Worm (Caenorhabditis elegans) whole organism, early embryonic: ENCODE measurements around the gene rip-1.

Experiments
- ama-1 ChIP-seq: fragments of 150-350 bp; optimal IDR thresholded peaks from 2 replicates; lab custom pipeline; 2014
- ceh-13 ChIP-seq: fragments of 200-800 bp; sonication (Bioruptor generic); optimal IDR thresholded peaks from 2 replicates; lab custom pipeline; 2018; ENCODE audit warnings: mild to moderate bottlenecking, missing genetic modification characterization, missing compliant biosample characterization
- ceh-36 ChIP-seq: sonication (generic microtip); optimal IDR thresholded peaks from 2 replicates; lab custom pipeline; 2016; ENCODE audit warnings: missing genetic modification characterization, inconsistent platforms, missing compliant biosample characterization
- ets-7 ChIP-seq: sonication (generic microtip); optimal IDR thresholded peaks from 2 replicates; lab custom pipeline; 2016; ENCODE audit warnings: missing genotype, missing genetic modification characterization, missing compliant biosample characterization
- hmbx-1 ChIP-seq: sonication (generic microtip); optimal IDR thresholded peaks from 2 replicates; lab custom pipeline; 2016; ENCODE audit warnings: mild to moderate bottlenecking, missing genetic modification characterization, missing compliant biosample characterization
- hmg-4 ChIP-seq: fragments of 200-800 bp; sonication (Bioruptor generic); optimal IDR thresholded peaks from 2 replicates; lab custom pipeline; 2018; ENCODE audit warnings: mild to moderate bottlenecking, missing genetic modification characterization, missing compliant biosample characterization
- hnd-1 ChIP-seq: sonication (generic microtip); optimal IDR thresholded peaks from 2 replicates; lab custom pipeline; 2016; ENCODE audit warnings: missing genetic modification characterization, missing compliant biosample characterization
- pes-1 ChIP-seq: fragments of 200-800 bp; sonication (Bioruptor generic); IDR thresholded peaks from 2 replicates; pipeline ENCODE4 v1.3.6; 2022; ENCODE audit warnings: missing genetic modification reagents, missing genetic modification characterization, missing compliant biosample characterization
- scrt-1 ChIP-seq: fragments of 200-800 bp; sonication (Bioruptor generic); IDR thresholded peaks from 2 replicates; pipeline ENCODE4 v1.3.6; 2022; ENCODE audit warnings: missing genetic modification characterization, missing compliant biosample characterization
- sea-1 ChIP-seq: fragments of 200-800 bp; sonication (Bioruptor generic); conservative IDR thresholded peaks from 2 replicates; pipeline ENCODE4 v1.3.6; 2022; ENCODE audit warnings: missing genetic modification characterization, missing compliant biosample characterization
- tbx-37 ChIP-seq: fragments of 200-800 bp; sonication (Bioruptor generic); conservative IDR thresholded peaks from 2 replicates; pipeline ENCODE4 v1.3.6; 2022; ENCODE audit warnings: missing genetic modification reagents, missing genetic modification characterization, missing compliant biosample characterization
- tra-4 ChIP-seq: sonication (generic microtip); optimal IDR thresholded peaks from 2 replicates; lab custom pipeline; 2017; ENCODE audit warnings: missing genetic modification characterization, missing compliant biosample characterization

DNA sequence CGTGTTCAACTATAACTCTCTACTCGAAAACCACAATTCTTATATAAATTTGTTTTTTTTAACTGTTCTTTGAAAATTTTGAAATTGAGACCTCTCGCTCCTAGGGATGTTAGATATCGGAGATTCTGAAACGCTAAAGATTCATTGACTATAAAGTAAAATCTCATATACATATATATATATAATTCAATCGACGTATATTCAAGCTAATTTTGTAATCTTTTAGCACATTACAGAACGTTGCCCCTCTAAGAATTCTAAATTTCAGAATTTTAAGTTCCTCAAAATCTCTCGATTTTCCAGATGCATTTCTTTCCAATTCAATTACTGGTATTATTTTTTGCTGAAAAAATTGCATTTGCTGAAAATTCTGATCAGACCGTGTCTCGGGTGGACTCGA lies 20.3 kb upstream of the rip-1 start, which contains the start of gene pad-2:
- TF ChIP-seq pes-1 (GFP tag; lab: Robert Waterston, UW) (no peak), tra-4 (tag; lab: Kevin White, UChicago) (no peak), hnd-1 (tag; lab: Kevin White, UChicago) (no peak), hmbx-1 (tag; lab: Kevin White, UChicago) (no peak), ets-7 (no peak), ama-1 (lab: Kevin White, UChicago) (no peak), sea-1 (no peak), ceh-13 (no peak), hmg-4 (GFP tag; lab: Kevin White, UChicago) (no peak), ceh-36 (tag; lab: Kevin White, UChicago) (no peak), scrt-1 (GFP tag; lab: Robert Waterston, UW) (no peak), tbx-37 (GFP tag; lab: Robert Waterston, UW) (no peak)
